Worm (Caenorhabditis elegans): Measurements from ENCODE around the gene nmat-1.

DNA sequence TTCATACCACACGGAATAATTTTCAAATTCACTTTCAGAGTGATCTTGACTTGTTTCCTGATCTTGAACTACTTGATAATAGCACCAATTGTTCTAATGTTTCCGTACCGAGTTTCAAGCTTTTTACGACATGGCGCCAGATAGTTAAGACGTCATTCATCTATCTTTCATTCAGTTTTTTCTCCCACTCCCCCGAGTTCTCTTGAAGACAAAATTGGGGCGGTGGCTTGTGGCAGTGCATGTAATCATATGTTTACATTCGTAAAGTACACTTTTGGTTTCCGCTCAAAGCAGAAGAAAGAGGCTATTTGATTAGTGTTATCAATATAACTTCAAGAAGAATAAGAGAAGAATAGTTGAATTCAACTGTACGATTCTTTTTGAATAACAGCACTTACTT is 18.3 kb downstream of the nmat-1 start:
- TF ChIP-seq pqm-1 (tag; optimal IDR thresholded peaks at IDR 0.05), result no peak
- no peak for TF ChIP-seq ama-1 (optimal IDR thresholded peaks at IDR 0.05)
